Fruit fly (Drosophila melanogaster) whole organism, prepupa: ENCODE results near the gene CG31910.

Experiments used
- Blimp-1 ChIP-seq: fragments of 200-800 bp; sonication (Bioruptor generic); optimal IDR thresholded peaks from 3 replicates; lab custom pipeline; 2017; ENCODE audit warnings: missing biosample characterization, missing genetic modification characterization, mild to moderate bottlenecking, moderate library complexity, missing genetic modification reagents
- CG3032 ChIP-seq: fragments of 200-800 bp; optimal IDR thresholded peaks from 2 replicates; lab custom pipeline; 2019; ENCODE audit warnings: missing biosample characterization, mild to moderate bottlenecking, missing genetic modification characterization, moderate library complexity
- CG6792 ChIP-seq: fragments of 200-800 bp; sonication (Bioruptor generic); optimal IDR thresholded peaks from 3 replicates; lab custom pipeline; 2016; ENCODE audit warnings: missing biosample characterization, missing genetic modification characterization
- Eip75B ChIP-seq: fragments of 200-800 bp; sonication (Bioruptor generic); optimal IDR thresholded peaks from 3 replicates; lab custom pipeline; 2016; ENCODE audit warnings: missing biosample characterization, missing genetic modification characterization
- Smox ChIP-seq: fragments of 200-800 bp; sonication (Bioruptor generic); optimal IDR thresholded peaks from 3 replicates; lab custom pipeline; 2016; ENCODE audit warnings: missing biosample characterization, missing genetic modification characterization
- Sox102F ChIP-seq: fragments of 200-800 bp; sonication (Bioruptor generic); optimal IDR thresholded peaks from 2 replicates; lab custom pipeline; 2016; ENCODE audit warnings: missing biosample characterization, mild to moderate bottlenecking, missing genetic modification characterization
- eg ChIP-seq: fragments of 200-800 bp; sonication (Bioruptor generic); IDR thresholded peaks from 3 replicates; pipeline ENCODE4 v1.3.6; 2022; ENCODE audit warnings: missing biosample characterization, missing genetic modification characterization
- esn ChIP-seq: fragments of 200-800 bp; sonication (Bioruptor generic); optimal IDR thresholded peaks from 2 replicates; lab custom pipeline; 2016; ENCODE audit warnings: missing biosample characterization, mild to moderate bottlenecking, missing genetic modification characterization, moderate library complexity
- fd59A ChIP-seq: fragments of 200-800 bp; sonication (Bioruptor generic); optimal IDR thresholded peaks from 2 replicates; lab custom pipeline; 2017; ENCODE audit warnings: missing biosample characterization, mild to moderate bottlenecking, missing genetic modification characterization, missing genetic modification reagents
- ss ChIP-seq, 2 experiments: fragments of 200-800 bp; sonication (Bioruptor generic); optimal IDR thresholded peaks; 2 replicates in 1 of 2; 3 replicates in 1 of 2; lab custom pipeline; 2017 to 2018; ENCODE audit warnings: mild to moderate bottlenecking in 2 of 2, missing biosample characterization in 2 of 2, missing genetic modification characterization in 2 of 2, moderate library complexity in 1 of 2

DNA sequence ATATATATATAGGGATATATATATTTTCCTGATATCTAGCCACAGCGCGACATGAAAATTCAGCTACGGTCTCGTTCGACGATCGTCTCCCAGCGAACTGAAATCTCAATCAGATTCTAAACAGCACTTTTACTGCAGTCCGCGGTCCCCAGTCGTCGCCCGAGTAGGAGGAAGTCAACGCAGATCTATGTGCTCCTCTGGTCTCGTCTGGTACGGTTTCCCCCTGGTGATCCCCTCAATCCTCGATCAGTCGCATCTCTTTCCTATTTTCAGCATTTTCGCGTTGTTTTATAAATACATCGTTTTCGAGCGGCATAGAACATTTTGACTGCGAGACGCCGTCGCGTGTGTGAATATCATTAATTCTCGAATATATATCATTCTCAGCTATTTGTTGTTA, 27.2 kb upstream of the CG31910 start, which contains the start of gene LUBEL:
- TF ChIP-seq Blimp-1 (GFP tag; lab: Kevin White, UChicago) (no peak), esn (GFP tag; lab: Kevin White, UChicago) (no peak), CG6792 (GFP tag; lab: Kevin White, UChicago) (no peak), eg (GFP tag; lab: Robert Waterston, UW) (no peak), fd59A (no peak), Sox102F (no peak), Smox (GFP tag; lab: Kevin White, UChicago) (no peak), Eip75B (GFP tag; lab: Kevin White, UChicago) (no peak), ss (GFP tag; optimal IDR thresholded peaks at IDR 0.05; lab: Kevin White, UChicago) (no peak), CG3032 (tag; lab: Kevin White, UChicago) (no peak)
